Worm (Caenorhabditis elegans) whole organism, young adult: ENCODE data around the gene asd-1.

Experiments
- B0019.2 ChIP-seq: fragments of 200-800 bp; sonication (Bioruptor generic); conservative IDR thresholded peaks from 2 replicates; pipeline ENCODE4 v1.3.6; 2022; ENCODE audit warnings: missing genetic modification reagents, missing genetic modification characterization, missing compliant biosample characterization
- F33H1.4 ChIP-seq: fragments of 200-800 bp; sonication (Bioruptor generic); IDR thresholded peaks from 2 replicates; pipeline ENCODE4 v1.3.6; 2022; ENCODE audit warnings: missing genetic modification reagents, missing genetic modification characterization, missing compliant biosample characterization
- F39B2.1 ChIP-seq: fragments of 200-800 bp; sonication (Bioruptor generic); IDR thresholded peaks from 2 replicates; pipeline ENCODE4 v1.3.6; 2022; ENCODE audit warnings: missing genetic modification reagents, missing genetic modification characterization, missing compliant biosample characterization
- F55B11.4 ChIP-seq: sonication (generic microtip); optimal IDR thresholded peaks from 2 replicates; lab custom pipeline; 2016; ENCODE audit warnings: missing compliant biosample characterization, missing genetic modification characterization, borderline replicate concordance; ENCODE audit not compliant: insufficient read depth
- F57C9.4 ChIP-seq: sonication (generic microtip); optimal IDR thresholded peaks from 2 replicates; lab custom pipeline; 2017; ENCODE audit warnings: mild to moderate bottlenecking, missing genetic modification characterization, missing compliant biosample characterization
- K11D2.4 ChIP-seq: fragments of 200-800 bp; sonication (Bioruptor generic); IDR thresholded peaks from 2 replicates; pipeline ENCODE4 v1.3.6; 2022; ENCODE audit warnings: missing genetic modification reagents, missing genetic modification characterization, missing compliant biosample characterization
- T07F8.4 ChIP-seq: sonication (generic microtip); optimal IDR thresholded peaks from 2 replicates; lab custom pipeline; 2016; ENCODE audit warnings: mild to moderate bottlenecking, missing genetic modification characterization, moderate library complexity, missing compliant biosample characterization
- Y67H2A.10 ChIP-seq: fragments of 200-800 bp; sonication (Bioruptor generic); conservative IDR thresholded peaks from 2 replicates; pipeline ENCODE4 v1.3.6; 2022; ENCODE audit warnings: missing genetic modification reagents, missing genetic modification characterization, missing compliant biosample characterization
- Y79H2A.3 ChIP-seq: fragments of 200-800 bp; sonication (Bioruptor generic); conservative IDR thresholded peaks from 2 replicates; pipeline ENCODE4 v1.3.6; 2022; ENCODE audit warnings: missing genetic modification reagents, missing genetic modification characterization, missing compliant biosample characterization
- athp-1 ChIP-seq: sonication (generic microtip); optimal IDR thresholded peaks from 2 replicates; lab custom pipeline; 2017; ENCODE audit warnings: mild to moderate bottlenecking, missing genetic modification characterization, missing compliant biosample characterization
- attf-5 ChIP-seq: fragments of 200-800 bp; sonication (Bioruptor generic); optimal IDR thresholded peaks from 2 replicates; lab custom pipeline; 2018; ENCODE audit warnings: mild to moderate bottlenecking, missing genetic modification characterization, missing compliant biosample characterization
- bed-1 ChIP-seq: fragments of 200-800 bp; sonication (Bioruptor generic); IDR thresholded peaks from 2 replicates; pipeline ENCODE4 v1.3.6; 2022; ENCODE audit warnings: missing genetic modification reagents, missing genetic modification characterization, missing compliant biosample characterization
- bed-2 ChIP-seq: fragments of 200-800 bp; sonication (Bioruptor generic); IDR thresholded peaks from 2 replicates; pipeline ENCODE4 v1.3.6; 2022; ENCODE audit warnings: missing genetic modification reagents, missing genetic modification characterization, missing compliant biosample characterization
- ccch-3 ChIP-seq: fragments of 200-800 bp; sonication (Bioruptor generic); optimal IDR thresholded peaks from 2 replicates; lab custom pipeline; 2018; ENCODE audit warnings: mild to moderate bottlenecking, missing genetic modification characterization, missing compliant biosample characterization
- ceh-40 ChIP-seq: fragments of 200-800 bp; sonication (Bioruptor generic); IDR thresholded peaks from 2 replicates; pipeline ENCODE4 v1.3.6; 2022; ENCODE audit warnings: missing genetic modification characterization, missing compliant biosample characterization
- ceh-91 ChIP-seq: fragments of 200-800 bp; sonication (Bioruptor generic); IDR thresholded peaks from 2 replicates; pipeline ENCODE4 v1.3.6; 2022; ENCODE audit warnings: missing genetic modification reagents, missing genetic modification characterization, missing compliant biosample characterization
- chd-7 ChIP-seq: sonication (generic microtip); optimal IDR thresholded peaks from 2 replicates; lab custom pipeline; 2016; ENCODE audit warnings: mild to moderate bottlenecking, missing genetic modification characterization, moderate library complexity, missing compliant biosample characterization
- dpl-1 ChIP-seq: fragments of 150-350 bp; optimal IDR thresholded peaks from 2 replicates; lab custom pipeline; 2014; ENCODE audit warnings: missing biosample characterization, missing genetic modification reagents, missing genetic modification characterization
- egl-44 ChIP-seq: fragments of 200-800 bp; sonication (Bioruptor generic); IDR thresholded peaks from 2 replicates; pipeline ENCODE4 v1.3.6; 2022; ENCODE audit warnings: missing genetic modification reagents, missing genetic modification characterization, missing compliant biosample characterization
- ets-4 ChIP-seq: fragments of 200-800 bp; sonication (Bioruptor generic); optimal IDR thresholded peaks from 2 replicates; lab custom pipeline; 2018; ENCODE audit warnings: mild to moderate bottlenecking, missing genetic modification characterization, missing compliant biosample characterization
- him-1 ChIP-seq: sonication (generic microtip); optimal IDR thresholded peaks from 2 replicates; lab custom pipeline; 2016; ENCODE audit warnings: missing genotype, missing genetic modification reagents, missing genetic modification characterization, missing compliant biosample characterization
- hsf-1 ChIP-seq: fragments of 200-800 bp; sonication (Bioruptor generic); IDR thresholded peaks from 2 replicates; pipeline ENCODE4 v1.3.6; 2022; ENCODE audit warnings: missing genetic modification reagents, missing genetic modification characterization, missing compliant biosample characterization
- lin-54 ChIP-seq: fragments of 200-800 bp; sonication (Bioruptor generic); optimal IDR thresholded peaks from 2 replicates; lab custom pipeline; 2018; ENCODE audit warnings: mild to moderate bottlenecking, missing genetic modification characterization, missing compliant biosample characterization
- lsl-1 ChIP-seq: fragments of 200-800 bp; sonication (Bioruptor generic); optimal IDR thresholded peaks from 2 replicates; lab custom pipeline; 2018; ENCODE audit warnings: mild to moderate bottlenecking, missing genetic modification characterization, moderate library complexity, missing compliant biosample characterization
- lsy-27 ChIP-seq: sonication (generic microtip); optimal IDR thresholded peaks from 2 replicates; lab custom pipeline; 2017; ENCODE audit warnings: missing genetic modification characterization, mild to moderate bottlenecking, missing compliant biosample characterization, antibody characterized with exemption, missing genotype, borderline replicate concordance; ENCODE audit not compliant: insufficient read depth
- madf-8 ChIP-seq: fragments of 200-800 bp; sonication (Bioruptor generic); conservative IDR thresholded peaks from 2 replicates; pipeline ENCODE4 v1.3.6; 2022; ENCODE audit warnings: missing genetic modification reagents, missing genetic modification characterization, missing compliant biosample characterization
- mes-4 ChIP-seq: sonication (generic microtip); optimal IDR thresholded peaks from 2 replicates; lab custom pipeline; 2016; ENCODE audit warnings: missing genotype, missing genetic modification characterization, missing compliant biosample characterization
- nfya-2 ChIP-seq: fragments of 200-800 bp; sonication (Bioruptor generic); IDR thresholded peaks from 2 replicates; pipeline ENCODE4 v1.3.6; 2022; ENCODE audit warnings: missing genetic modification reagents, missing genetic modification characterization, missing compliant biosample characterization
- nfyb-1 ChIP-seq: fragments of 200-800 bp; sonication (Bioruptor generic); IDR thresholded peaks from 2 replicates; pipeline ENCODE4 v1.3.6; 2022; ENCODE audit warnings: missing genetic modification reagents, missing genetic modification characterization, missing compliant biosample characterization
- nhr-80 ChIP-seq: sonication (generic microtip); optimal IDR thresholded peaks from 2 replicates; lab custom pipeline; 2016; ENCODE audit warnings: missing genetic modification characterization, missing compliant biosample characterization
- pha-4 ChIP-seq: fragments of 150-350 bp; sonication (generic microtip); optimal IDR thresholded peaks from 2 replicates; lab custom pipeline; 2014; ENCODE audit warnings: missing biosample characterization, missing genetic modification reagents, missing genetic modification characterization
- snpc-1.3 ChIP-seq: sonication (generic microtip); optimal IDR thresholded peaks from 2 replicates; lab custom pipeline; 2017; ENCODE audit warnings: missing genetic modification characterization, mild to moderate bottlenecking, missing compliant biosample characterization, antibody characterized with exemption, moderate library complexity, missing genotype, missing genetic modification reagents; ENCODE audit not compliant: insufficient read depth
- unc-130 ChIP-seq: sonication (generic microtip); optimal IDR thresholded peaks from 2 replicates; lab custom pipeline; 2016; ENCODE audit warnings: missing genetic modification reagents, missing genetic modification characterization, missing compliant biosample characterization
- ztf-3 ChIP-seq: fragments of 200-800 bp; sonication (Bioruptor generic); optimal IDR thresholded peaks from 2 replicates; lab custom pipeline; 2018; ENCODE audit warnings: mild to moderate bottlenecking, missing genetic modification characterization, missing compliant biosample characterization
- ztf-6 ChIP-seq: fragments of 200-800 bp; sonication (Bioruptor generic); IDR thresholded peaks from 2 replicates; pipeline ENCODE4 v1.3.6; 2022; ENCODE audit warnings: missing genetic modification reagents, missing genetic modification characterization, missing compliant biosample characterization

asd-1 gene

ce11 chrIII:4153299-4153698 lies 43.8 kb upstream of the asd-1 start, which contains the start of gene glod-4:
TSS of gene glod-4 (plus strand) at chrIII:4153599.
- no peak for TF ChIP-seq F39B2.1
- TF ChIP-seq K11D2.4 = no peak
- no peak for TF ChIP-seq mes-4
- TF ChIP-seq lsl-1 = peak; percentile 16
- 0 out of 2 replicates have a peak, but pooled peaks have one; percentile 12 for TF ChIP-seq F33H1.4
- no peak for TF ChIP-seq Y67H2A.10 (GFP tag; lab: Robert Waterston, UW)
- TF ChIP-seq, all 124 proteins: peak for 2

ce11 chrIII:4157298-4157697 lies 39.8 kb upstream of the asd-1 start, which contains the start of gene C16C10.9:
TSS of gene C16C10.9 (minus strand) at chrIII:4157398.
- TF ChIP-seq Y79H2A.3 (GFP tag; lab: Robert Waterston, UW) = no peak
- no peak for TF ChIP-seq nfya-2 (GFP tag; lab: Robert Waterston, UW)
- no peak for TF ChIP-seq pha-4 (tag; lab: Kevin White, UChicago)
- TF ChIP-seq F55B11.4 (tag; lab: Kevin White, UChicago) = no peak
- no peak for TF ChIP-seq bed-2 (GFP tag; lab: Robert Waterston, UW)
- no peak for TF ChIP-seq athp-1 (tag; lab: Kevin White, UChicago)
- no peak for TF ChIP-seq B0019.2 (GFP tag; lab: Robert Waterston, UW)
- TF ChIP-seq T07F8.4 (tag; lab: Kevin White, UChicago) = no peak
- TF ChIP-seq egl-44 (GFP tag; lab: Robert Waterston, UW) = no peak
- no peak for TF ChIP-seq ztf-3 (GFP tag; lab: Kevin White, UChicago)
- no peak for TF ChIP-seq ets-4 (GFP tag; lab: Kevin White, UChicago)
- no peak for TF ChIP-seq unc-130 (GFP tag; lab: Kevin White, UChicago)
- no peak for TF ChIP-seq snpc-1.3
- no peak for TF ChIP-seq lsl-1
- no peak for TF ChIP-seq ceh-91 (GFP tag; lab: Robert Waterston, UW)
- no peak for TF ChIP-seq ceh-40 (GFP tag; lab: Robert Waterston, UW)
- TF ChIP-seq bed-1 (GFP tag; lab: Robert Waterston, UW) = no peak
- TF ChIP-seq lin-54 (GFP tag; lab: Kevin White, UChicago) = no peak

ce11 chrIII:4160937-4161336 lies 36.1 kb upstream of the asd-1 start, which contains the start of gene C01G12.16:
TSS of gene C01G12.16 (plus strand) at chrIII:4161237.
- no peak for TF ChIP-seq bed-1 (GFP tag; lab: Robert Waterston, UW)
- no peak for TF ChIP-seq dpl-1 (GFP tag; lab: Kevin White, UChicago)
- TF ChIP-seq attf-5 (GFP tag; lab: Kevin White, UChicago) = no peak
- TF ChIP-seq him-1 = no peak
- no peak for TF ChIP-seq lsy-27 (tag; lab: Kevin White, UChicago)
- TF ChIP-seq F57C9.4 (tag; lab: Kevin White, UChicago) = no peak
- TF ChIP-seq pha-4 (tag; lab: Kevin White, UChicago) = no peak
- no peak for TF ChIP-seq B0019.2 (GFP tag; lab: Robert Waterston, UW)
- TF ChIP-seq chd-7 (tag; lab: Kevin White, UChicago) = no peak
- TF ChIP-seq ceh-91 (GFP tag; lab: Robert Waterston, UW) = no peak
- no peak for TF ChIP-seq nhr-80 (tag; lab: Kevin White, UChicago)
- no peak for TF ChIP-seq madf-8 (GFP tag; lab: Robert Waterston, UW)
- no peak for TF ChIP-seq hsf-1 (GFP tag; lab: Robert Waterston, UW)
- no peak for TF ChIP-seq ccch-3 (GFP tag; lab: Kevin White, UChicago)
- TF ChIP-seq unc-130 (GFP tag; lab: Kevin White, UChicago) = no peak
- TF ChIP-seq nfyb-1 (GFP tag; lab: Robert Waterston, UW) = no peak
- TF ChIP-seq snpc-1.3 = no peak
- no peak for TF ChIP-seq ztf-6 (GFP tag; lab: Robert Waterston, UW)
- TF ChIP-seq, all 124 proteins: peak for 0
